Worm (Caenorhabditis elegans) whole organism, L2 larva: ENCODE data around the gene gplb-1.

Experiments used
- alr-1 ChIP-seq: fragments of 150-350 bp; optimal IDR thresholded peaks from 2 replicates; lab custom pipeline; 2014; ENCODE audit warnings: missing biosample characterization, missing genetic modification characterization
- sma-3 ChIP-seq: sonication (generic microtip); optimal IDR thresholded peaks from 2 replicates; lab custom pipeline; 2016; ENCODE audit warnings: missing genetic modification reagents, missing genetic modification characterization, missing compliant biosample characterization
- unc-55 ChIP-seq: fragments of 150-350 bp; sonication (generic microtip); optimal IDR thresholded peaks from 3 replicates; lab custom pipeline; 2014; ENCODE audit warnings: missing biosample characterization, missing genetic modification reagents, missing genetic modification characterization

DNA sequence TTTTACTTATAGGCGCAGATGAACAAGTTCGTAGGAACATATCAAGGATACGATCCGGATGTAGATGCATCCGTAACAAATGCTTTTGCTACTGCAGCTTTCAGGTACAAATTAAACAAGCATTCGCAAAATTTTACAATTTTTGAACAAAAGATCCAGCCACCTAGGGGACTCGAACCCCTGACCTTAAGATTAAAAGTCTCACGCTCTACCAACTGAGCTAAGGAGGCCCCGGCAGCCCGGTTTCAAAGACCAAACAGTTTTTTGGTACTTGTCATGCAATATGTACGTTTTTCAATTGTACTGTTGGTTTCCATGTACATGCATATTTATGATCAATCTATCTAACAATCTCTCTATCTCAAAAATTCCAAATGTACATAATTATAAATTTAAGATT lies 28.4 kb upstream of the gplb-1 start:
- TF ChIP-seq alr-1 (tag; lab: Kevin White, UChicago) (no peak), sma-3 (no peak), unc-55 (GFP tag; lab: Kevin White, UChicago) (no peak)
